ENCODE assay signal across 4 fruit fly cellular contexts in genomic region chr3L:20556371-20556770, dm6.
TF ChIP-seq lines count a peak whose summit lies in the region.

No protein-coding gene starts in this region.

- TF ChIP-seq CTCF in whole organism, embryonic (GFP tag; optimal IDR thresholded peaks at IDR 0.05; lab: Kevin White, UChicago) = no peak

TF ChIP-seq in whole organism, embryonic, 481 proteins besides CTCF, POLR2A, EP300 and RAD21 (continues in another document):
- TF ChIP-seq CG1529 (GFP tag; optimal IDR thresholded peaks at IDR 0.05; lab: Kevin White, UChicago) (no peak), CoRest (tag; optimal IDR thresholded peaks at IDR 0.05; lab: Kevin White, UChicago) (no peak), Mrtf (GFP tag; IDR thresholded peaks at IDR 0.05; lab: Robert Waterston, UW) (no peak), Antp (GFP tag; optimal IDR thresholded peaks at IDR 0.05; lab: Kevin White, UChicago) (no peak), vvl (GFP tag; IDR thresholded peaks at IDR 0.05; lab: Robert Waterston, UW) (no peak), ato (GFP tag; IDR thresholded peaks at IDR 0.05; lab: Robert Waterston, UW; ENCODE audit: partially characterized antibody) (no peak), CG2712 (tag; optimal IDR thresholded peaks at IDR 0.05; lab: Kevin White, UChicago) (peak; percentile 33), org-1 (GFP tag; optimal IDR thresholded peaks at IDR 0.05; lab: Kevin White, UChicago) (no peak), Kr (GFP tag; optimal IDR thresholded peaks at IDR 0.05; lab: Kevin White, UChicago) (no peak), fd96Cb (tag; optimal IDR thresholded peaks at IDR 0.05; lab: Kevin White, UChicago) (peak; percentile 17), CG10366 (GFP tag; IDR thresholded peaks at IDR 0.05; lab: Robert Waterston, UW) (peak; percentile 7; the same call in 1 of the 2 replicates), Dbx (GFP tag; IDR thresholded peaks at IDR 0.05; lab: Robert Waterston, UW) (no peak), CG8944 (GFP tag; optimal IDR thresholded peaks at IDR 0.05; lab: Kevin White, UChicago) (no peak), BtbVII (GFP tag; optimal IDR thresholded peaks at IDR 0.05; lab: Kevin White, UChicago) (no peak), usp (GFP tag; optimal IDR thresholded peaks at IDR 0.05; lab: Kevin White, UChicago) (no peak), zf30C (GFP tag; optimal IDR thresholded peaks at IDR 0.05; lab: Kevin White, UChicago) (no peak), CG15269 (tag; optimal IDR thresholded peaks at IDR 0.05; lab: Kevin White, UChicago) (peak; percentile 13), en (GFP tag; optimal IDR thresholded peaks at IDR 0.05; lab: Kevin White, UChicago) (no peak), psq (GFP tag; optimal IDR thresholded peaks at IDR 0.05; lab: Kevin White, UChicago) (no peak), Oli (tag; optimal IDR thresholded peaks at IDR 0.05; lab: Kevin White, UChicago) (peak; percentile 46), Taf1 (GFP tag; IDR thresholded peaks at IDR 0.05; lab: Robert Waterston, UW) (no peak), sens (GFP tag; lab: Kevin White, UChicago) (peak; percentile 80), CG18619 (GFP tag; optimal IDR thresholded peaks at IDR 0.05; lab: Kevin White, UChicago) (no peak), btn (GFP tag; optimal IDR thresholded peaks at IDR 0.05; lab: Kevin White, UChicago) (no peak)

TF ChIP-seq in whole organism, prepupa, 60 proteins besides CTCF, POLR2A, EP300 and RAD21 (continues in another document):
- peak; percentile 94 for TF ChIP-seq Eip78C (GFP tag; lab: Kevin White, UChicago)
- peak; percentile 87 for TF ChIP-seq cyc (GFP tag; optimal IDR thresholded peaks at IDR 0.05; lab: Kevin White, UChicago)
- TF ChIP-seq CG3032 (tag; optimal IDR thresholded peaks at IDR 0.05; lab: Kevin White, UChicago) = peak; percentile 78
- TF ChIP-seq Sox14 (GFP tag; optimal IDR thresholded peaks at IDR 0.05; lab: Kevin White, UChicago) = peak; percentile 85
- peak; percentile 76 for TF ChIP-seq Eip75B (GFP tag; optimal IDR thresholded peaks at IDR 0.05; lab: Kevin White, UChicago)
- peak; percentile 29 to 57 for TF ChIP-seq salr (GFP tag; optimal IDR thresholded peaks at IDR 0.05; lab: Kevin White, UChicago)
- peak; percentile 78 for TF ChIP-seq OdsH (GFP tag; optimal IDR thresholded peaks at IDR 0.05; lab: Kevin White, UChicago)
- TF ChIP-seq pdm3 (GFP tag; optimal IDR thresholded peaks at IDR 0.05; lab: Kevin White, UChicago) = peak; percentile 80
- TF ChIP-seq CG15336 (GFP tag; IDR thresholded peaks at IDR 0.05; lab: Robert Waterston, UW) = peak; percentile 30; the same call in 1 of the 2 replicates
- TF ChIP-seq CG11762 (GFP tag; optimal IDR thresholded peaks at IDR 0.05; lab: Kevin White, UChicago; ENCODE audit: insufficient read depth) = peak; percentile 56
- TF ChIP-seq CG10669 (GFP tag; optimal IDR thresholded peaks at IDR 0.05; lab: Kevin White, UChicago) = peak; percentile 77
- TF ChIP-seq CG32006 (GFP tag; optimal IDR thresholded peaks at IDR 0.05; lab: Kevin White, UChicago) = peak; percentile 37
- TF ChIP-seq acj6 (GFP tag; optimal IDR thresholded peaks at IDR 0.05; lab: Kevin White, UChicago) = peak; percentile 79
- TF ChIP-seq CG34406 (GFP tag; optimal IDR thresholded peaks at IDR 0.05; lab: Kevin White, UChicago) = peak; percentile 83
- TF ChIP-seq CG9139 (GFP tag; optimal IDR thresholded peaks at IDR 0.05; lab: Kevin White, UChicago) = peak; percentile 12
- TF ChIP-seq vri (GFP tag; optimal IDR thresholded peaks at IDR 0.05; lab: Kevin White, UChicago) = peak; percentile 69
- TF ChIP-seq Hr4 (GFP tag; optimal IDR thresholded peaks at IDR 0.05; lab: Kevin White, UChicago) = peak; percentile 32
- TF ChIP-seq lz (GFP tag; optimal IDR thresholded peaks at IDR 0.05; lab: Kevin White, UChicago) = peak; percentile 90
- peak; percentile 68 for TF ChIP-seq achi (GFP tag; optimal IDR thresholded peaks at IDR 0.05; lab: Kevin White, UChicago)
- TF ChIP-seq CG10631 (GFP tag; optimal IDR thresholded peaks at IDR 0.05; lab: Kevin White, UChicago) = peak; percentile 59
- TF ChIP-seq esn (GFP tag; optimal IDR thresholded peaks at IDR 0.05; lab: Kevin White, UChicago) = peak; percentile 89
- TF ChIP-seq CG6163 (GFP tag; IDR thresholded peaks at IDR 0.05; lab: Robert Waterston, UW) = peak; percentile 66; the same call in 2 of the 3 replicates
- TF ChIP-seq CG11902 (GFP tag; optimal IDR thresholded peaks at IDR 0.05; lab: Kevin White, UChicago) = peak; percentile 77

TF ChIP-seq in whole organism, pupa, 21 proteins besides CTCF, POLR2A, EP300 and RAD21:
- TF ChIP-seq CG9948 (tag; optimal IDR thresholded peaks at IDR 0.05; lab: Kevin White, UChicago) (peak; percentile 61), CG10348 (GFP tag; IDR thresholded peaks at IDR 0.05; lab: Robert Waterston, UW) (no peak), CG12605 (GFP tag; IDR thresholded peaks at IDR 0.05; lab: Robert Waterston, UW) (no peak), CG14655 (GFP tag; optimal IDR thresholded peaks at IDR 0.05; lab: Kevin White, UChicago) (peak; percentile 34), CG32121 (GFP tag; IDR thresholded peaks at IDR 0.05; lab: Robert Waterston, UW) (no peak), Snoo (tag; optimal IDR thresholded peaks at IDR 0.05; lab: Kevin White, UChicago) (peak; percentile 80), CG8301 (tag; optimal IDR thresholded peaks at IDR 0.05; lab: Kevin White, UChicago) (peak; percentile 12), CG34367 (tag; optimal IDR thresholded peaks at IDR 0.05; lab: Kevin White, UChicago) (peak; percentile 71), gl (tag; optimal IDR thresholded peaks at IDR 0.05; lab: Kevin White, UChicago) (peak; percentile 34), CG15710 (tag; optimal IDR thresholded peaks at IDR 0.05; lab: Kevin White, UChicago) (peak; percentile 82), CG13204 (GFP tag; optimal IDR thresholded peaks at IDR 0.05; lab: Kevin White, UChicago) (peak; percentile 16), CG4496 (GFP tag; IDR thresholded peaks at IDR 0.05; lab: Robert Waterston, UW) (peak; percentile 43; the same call in 1 of the 3 replicates), rn (GFP tag; IDR thresholded peaks at IDR 0.05; lab: Robert Waterston, UW) (no peak), CG8159 (tag; optimal IDR thresholded peaks at IDR 0.05; lab: Kevin White, UChicago) (peak; percentile 84), fd96Ca (GFP tag; IDR thresholded peaks at IDR 0.05; lab: Robert Waterston, UW) (no peak), Pif1B (GFP tag; optimal IDR thresholded peaks at IDR 0.05; lab: Kevin White, UChicago) (peak; percentile 65), Ets98B (GFP tag; IDR thresholded peaks at IDR 0.05; lab: Robert Waterston, UW) (no peak), D1 (tag; optimal IDR thresholded peaks at IDR 0.05; lab: Kevin White, UChicago) (no peak), Pif1A (GFP tag; optimal IDR thresholded peaks at IDR 0.05; lab: Kevin White, UChicago) (peak; percentile 61), EcR (GFP tag; optimal IDR thresholded peaks at IDR 0.05; lab: Kevin White, UChicago) (peak; percentile 14), CG17806 (tag; optimal IDR thresholded peaks at IDR 0.05; lab: Kevin White, UChicago) (peak; percentile 75)

TF ChIP-seq in whole organism, wandering third instar larva, 38 proteins besides CTCF, POLR2A, EP300 and RAD21 (continues in another document):
- peak; percentile 30 for TF ChIP-seq brk (GFP tag; optimal IDR thresholded peaks at IDR 0.05; lab: Kevin White, UChicago)
- TF ChIP-seq OdsH (GFP tag; optimal IDR thresholded peaks at IDR 0.05; lab: Kevin White, UChicago) = peak; percentile 72
- peak; percentile 45 for TF ChIP-seq tai (GFP tag; optimal IDR thresholded peaks at IDR 0.05; lab: Kevin White, UChicago)
- no peak for TF ChIP-seq Myc (optimal IDR thresholded peaks at IDR 0.05; lab: Kevin White, UChicago)
- no peak for TF ChIP-seq N (GFP tag; optimal IDR thresholded peaks at IDR 0.05; lab: Kevin White, UChicago)
- TF ChIP-seq Mio (GFP tag; optimal IDR thresholded peaks at IDR 0.05; lab: Kevin White, UChicago) = no peak
- peak; percentile 62 for TF ChIP-seq CG9705 (GFP tag; optimal IDR thresholded peaks at IDR 0.05; lab: Kevin White, UChicago)
- no peak for TF ChIP-seq pan (optimal IDR thresholded peaks at IDR 0.05; lab: Kevin White, UChicago)
- TF ChIP-seq usp (GFP tag; optimal IDR thresholded peaks at IDR 0.05; lab: Kevin White, UChicago) = no peak
- TF ChIP-seq psq (GFP tag; optimal IDR thresholded peaks at IDR 0.05; lab: Kevin White, UChicago) = peak; percentile 65
- TF ChIP-seq Vsx2 (GFP tag; optimal IDR thresholded peaks at IDR 0.05; lab: Kevin White, UChicago; ENCODE audit: partially characterized antibody) = no peak
- peak; percentile 63 for TF ChIP-seq CG32264 (GFP tag; optimal IDR thresholded peaks at IDR 0.05; lab: Kevin White, UChicago)
- TF ChIP-seq br (GFP tag; optimal IDR thresholded peaks at IDR 0.05; lab: Kevin White, UChicago) = peak; percentile 84
- no peak for TF ChIP-seq sv (GFP tag; optimal IDR thresholded peaks at IDR 0.05; lab: Kevin White, UChicago)
- peak; percentile 58 for TF ChIP-seq sage (GFP tag; optimal IDR thresholded peaks at IDR 0.05; lab: Kevin White, UChicago)
- no peak for TF ChIP-seq Hr83 (GFP tag; optimal IDR thresholded peaks at IDR 0.05; lab: Kevin White, UChicago; ENCODE audit: poor library complexity, severe bottlenecking)
- TF ChIP-seq Dfd (GFP tag; optimal IDR thresholded peaks at IDR 0.05; lab: Kevin White, UChicago) = no peak
- no peak for TF ChIP-seq Dif (GFP tag; optimal IDR thresholded peaks at IDR 0.05; lab: Kevin White, UChicago; ENCODE audit: partially characterized antibody)
- peak; percentile 68 for TF ChIP-seq woc (GFP tag; optimal IDR thresholded peaks at IDR 0.05; lab: Kevin White, UChicago)
- TF ChIP-seq dmrt93B (GFP tag; optimal IDR thresholded peaks at IDR 0.05; lab: Kevin White, UChicago) = peak; percentile 68
- TF ChIP-seq Hr78 (GFP tag; optimal IDR thresholded peaks at IDR 0.05; lab: Kevin White, UChicago) = no peak
- TF ChIP-seq CrebA (GFP tag; optimal IDR thresholded peaks at IDR 0.05; lab: Kevin White, UChicago; ENCODE audit: borderline replicate concordance) = no peak
- TF ChIP-seq jim (GFP tag; optimal IDR thresholded peaks at IDR 0.05; lab: Kevin White, UChicago) = no peak
- TF ChIP-seq Sp1 (GFP tag; optimal IDR thresholded peaks at IDR 0.05; lab: Kevin White, UChicago) = peak; percentile 84
- peak; percentile 78 for TF ChIP-seq Hnf4 (GFP tag; optimal IDR thresholded peaks at IDR 0.05; lab: Kevin White, UChicago)
- TF ChIP-seq Jra (GFP tag; optimal IDR thresholded peaks at IDR 0.05; lab: Kevin White, UChicago) = no peak
- peak; percentile 91 for TF ChIP-seq HLH106 (tag; optimal IDR thresholded peaks at IDR 0.05; lab: Kevin White, UChicago)
- no peak for TF ChIP-seq dl (GFP tag; optimal IDR thresholded peaks at IDR 0.05; lab: Kevin White, UChicago; ENCODE audit: insufficient read depth in 1 of 2, partially characterized antibody in 2 of 2)
- TF ChIP-seq h (GFP tag; optimal IDR thresholded peaks at IDR 0.05; lab: Kevin White, UChicago) = peak; percentile 83
- no peak for TF ChIP-seq Abd-B (GFP tag; optimal IDR thresholded peaks at IDR 0.05; lab: Kevin White, UChicago)
- peak; percentile 82 for TF ChIP-seq rgr (GFP tag; optimal IDR thresholded peaks at IDR 0.05; lab: Kevin White, UChicago)
- TF ChIP-seq fru (GFP tag; optimal IDR thresholded peaks at IDR 0.05; lab: Kevin White, UChicago) = peak; percentile 77

Comparison
In these comparisons a context has a peak if more than half of its experiments do, and no peak if none do; other contexts are left out.
1. Of the 7 proteins assayed by ChIP-seq in both whole organism, embryonic and whole organism, prepupa: peak only in whole organism, embryonic: none; only in whole organism, prepupa: CG6854, Hr39 and Lpt; in both: Blimp-1 and Sox102F; in neither: 2.